Worm (Caenorhabditis elegans) whole organism, midembryonic: Measurements from ENCODE around the gene K01A6.4.

Experiments used
- T22C8.4 ChIP-seq: fragments of 200-800 bp; sonication (Bioruptor generic); IDR thresholded peaks from 2 replicates; pipeline ENCODE4 v1.3.6; 2022; ENCODE audit warnings: missing genetic modification characterization, missing compliant biosample characterization
- cog-1 ChIP-seq: sonication (generic microtip); optimal IDR thresholded peaks from 2 replicates; lab custom pipeline; 2016; ENCODE audit warnings: missing genetic modification characterization, missing compliant biosample characterization
- flt-1 ChIP-seq: fragments of 200-800 bp; sonication (Bioruptor generic); IDR thresholded peaks from 2 replicates; pipeline ENCODE4 v1.3.6; 2022; ENCODE audit warnings: missing genetic modification characterization, missing compliant biosample characterization
- klf-2 ChIP-seq: fragments of 200-800 bp; sonication (Bioruptor generic); conservative IDR thresholded peaks from 2 replicates; pipeline ENCODE4 v1.3.6; 2022; ENCODE audit warnings: missing genetic modification reagents, missing genetic modification characterization, missing compliant biosample characterization
- med-1 ChIP-seq: sonication (generic microtip); optimal IDR thresholded peaks from 2 replicates; lab custom pipeline; 2017; ENCODE audit warnings: missing genetic modification characterization, mild to moderate bottlenecking, missing compliant biosample characterization, antibody characterized with exemption, missing genetic modification reagents; ENCODE audit not compliant: insufficient read depth
- ref-1 ChIP-seq: fragments of 200-800 bp; sonication (Bioruptor generic); conservative IDR thresholded peaks from 2 replicates; pipeline ENCODE4 v1.3.6; 2022; ENCODE audit warnings: missing genetic modification reagents, missing genetic modification characterization, missing compliant biosample characterization
- tab-1 ChIP-seq: fragments of 200-800 bp; sonication (Bioruptor generic); IDR thresholded peaks from 2 replicates; pipeline ENCODE4 v1.3.6; 2022; ENCODE audit warnings: missing genetic modification characterization, missing compliant biosample characterization
- ztf-23 ChIP-seq: fragments of 200-800 bp; sonication (Bioruptor generic); IDR thresholded peaks from 2 replicates; pipeline ENCODE4 v1.3.6; 2022; ENCODE audit warnings: missing genetic modification reagents, missing genetic modification characterization, missing compliant biosample characterization
- ztf-29 ChIP-seq: fragments of 200-800 bp; sonication (Bioruptor generic); IDR thresholded peaks from 2 replicates; pipeline ENCODE4 v1.3.6; 2022; ENCODE audit warnings: missing genetic modification reagents, missing genetic modification characterization, missing compliant biosample characterization

K01A6.4 gene

ce11 chrIV:11740204-11740603 is at the start of gene K01A6.4:
TSS of gene K01A6.4 (minus strand) at chrIV:11740304.
- no peak for TF ChIP-seq ztf-23 (GFP tag; lab: Robert Waterston, UW)

ce11 chrIV:11788383-11788963 is 48.4 kb upstream of the K01A6.4 start:
- no peak for TF ChIP-seq ztf-29 (GFP tag; lab: Robert Waterston, UW)
- TF ChIP-seq T22C8.4 (GFP tag; lab: Robert Waterston, UW), result no peak
- no peak for TF ChIP-seq flt-1 (GFP tag; lab: Robert Waterston, UW)
- no peak for TF ChIP-seq tab-1 (GFP tag; lab: Robert Waterston, UW)
- no peak for TF ChIP-seq med-1 (GFP tag; lab: Kevin White, UChicago)

DNA sequence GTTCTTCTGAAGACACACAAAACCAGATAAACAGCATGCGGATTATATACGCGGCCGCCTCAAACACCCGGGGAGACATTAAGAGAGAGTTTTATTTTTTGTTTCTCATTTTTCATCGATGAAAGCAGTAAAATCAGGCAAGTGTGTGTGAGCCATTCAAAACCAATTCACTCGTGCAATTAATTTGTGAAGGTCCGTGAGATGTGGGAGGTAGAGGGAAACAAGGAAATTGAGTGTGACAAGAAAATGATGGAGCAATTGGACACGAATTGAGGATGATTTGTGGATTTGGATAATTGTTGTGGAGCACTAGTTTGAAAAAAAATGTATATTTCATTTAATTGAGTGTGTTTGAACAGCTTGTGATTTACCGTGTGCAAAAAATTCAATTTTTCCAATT is 47.7 kb upstream of the K01A6.4 start:
- TF ChIP-seq ztf-29 (GFP tag; lab: Robert Waterston, UW), result no peak
- TF ChIP-seq cog-1 (tag; lab: Kevin White, UChicago), result no peak
- no peak for TF ChIP-seq ref-1
- TF ChIP-seq flt-1 (GFP tag; lab: Robert Waterston, UW), result no peak

- TF ChIP-seq T22C8.4 (GFP tag; lab: Robert Waterston, UW), result no peak
- no peak for TF ChIP-seq tab-1 (GFP tag; lab: Robert Waterston, UW)
- no peak for TF ChIP-seq ref-1
- TF ChIP-seq flt-1 (GFP tag; lab: Robert Waterston, UW), result no peak
- no peak for TF ChIP-seq cog-1 (tag; lab: Kevin White, UChicago)
- no peak for TF ChIP-seq ztf-29 (GFP tag; lab: Robert Waterston, UW)
- no peak for TF ChIP-seq ztf-23 (GFP tag; lab: Robert Waterston, UW)
- no peak for TF ChIP-seq klf-2 (GFP tag; lab: Robert Waterston, UW)
- no peak for TF ChIP-seq med-1 (GFP tag; lab: Kevin White, UChicago)
Observed at ce11 chrIV:11785064-11785840, 45.1 kb upstream of the K01A6.4 start.

ce11 chrIV:11782846-11783245 is 42.7 kb upstream of the K01A6.4 start:
- TF ChIP-seq ztf-23 (GFP tag; lab: Robert Waterston, UW) (no peak), ztf-29 (GFP tag; lab: Robert Waterston, UW) (no peak), klf-2 (GFP tag; lab: Robert Waterston, UW) (no peak), tab-1 (GFP tag; lab: Robert Waterston, UW) (no peak), flt-1 (GFP tag; lab: Robert Waterston, UW) (no peak), cog-1 (tag; lab: Kevin White, UChicago) (no peak), med-1 (GFP tag; lab: Kevin White, UChicago) (no peak), ref-1 (no peak), T22C8.4 (GFP tag; lab: Robert Waterston, UW) (no peak)

- no peak for TF ChIP-seq cog-1 (tag; lab: Kevin White, UChicago)
- TF ChIP-seq flt-1 (GFP tag; lab: Robert Waterston, UW), result no peak
- no peak for TF ChIP-seq klf-2 (GFP tag; lab: Robert Waterston, UW)
- TF ChIP-seq T22C8.4 (GFP tag; lab: Robert Waterston, UW), result no peak
- no peak for TF ChIP-seq med-1 (GFP tag; lab: Kevin White, UChicago)
- no peak for TF ChIP-seq ref-1
- no peak for TF ChIP-seq tab-1 (GFP tag; lab: Robert Waterston, UW)
- no peak for TF ChIP-seq ztf-29 (GFP tag; lab: Robert Waterston, UW)
- TF ChIP-seq ztf-23 (GFP tag; lab: Robert Waterston, UW), result no peak
Observed at ce11 chrIV:11779028-11779427, 38.9 kb upstream of the K01A6.4 start, which contains the start of gene lpr-2. TSS of gene lpr-2 (plus strand) at chrIV:11779216.

- TF ChIP-seq med-1 (GFP tag; lab: Kevin White, UChicago) (no peak), klf-2 (GFP tag; lab: Robert Waterston, UW) (no peak), ref-1 (no peak), cog-1 (tag; lab: Kevin White, UChicago) (no peak), flt-1 (GFP tag; lab: Robert Waterston, UW) (no peak), T22C8.4 (GFP tag; lab: Robert Waterston, UW) (no peak), ztf-23 (GFP tag; lab: Robert Waterston, UW) (no peak), tab-1 (GFP tag; lab: Robert Waterston, UW) (no peak), ztf-29 (GFP tag; lab: Robert Waterston, UW) (no peak)
Observed at ce11 chrIV:11776968-11777467, 36.9 kb upstream of the K01A6.4 start.

- TF ChIP-seq med-1 (GFP tag; lab: Kevin White, UChicago), result no peak
- no peak for TF ChIP-seq tab-1 (GFP tag; lab: Robert Waterston, UW)
- no peak for TF ChIP-seq klf-2 (GFP tag; lab: Robert Waterston, UW)
Observed at ce11 chrIV:11773692-11774225, 33.7 kb upstream of the K01A6.4 start, which contains the start of gene lips-5. TSS of gene lips-5 (minus strand) at chrIV:11773742.

- TF ChIP-seq med-1 (GFP tag; lab: Kevin White, UChicago) (no peak), ztf-23 (GFP tag; lab: Robert Waterston, UW) (no peak), T22C8.4 (GFP tag; lab: Robert Waterston, UW) (no peak), ztf-29 (GFP tag; lab: Robert Waterston, UW) (no peak), tab-1 (GFP tag; lab: Robert Waterston, UW) (no peak), cog-1 (tag; lab: Kevin White, UChicago) (no peak), flt-1 (GFP tag; lab: Robert Waterston, UW) (no peak), ref-1 (no peak), klf-2 (GFP tag; lab: Robert Waterston, UW) (no peak)
Observed at ce11 chrIV:11772119-11772518, 32.0 kb upstream of the K01A6.4 start.
